Worm (Caenorhabditis elegans): ENCODE results near the gene F49E12.12.

DNA sequence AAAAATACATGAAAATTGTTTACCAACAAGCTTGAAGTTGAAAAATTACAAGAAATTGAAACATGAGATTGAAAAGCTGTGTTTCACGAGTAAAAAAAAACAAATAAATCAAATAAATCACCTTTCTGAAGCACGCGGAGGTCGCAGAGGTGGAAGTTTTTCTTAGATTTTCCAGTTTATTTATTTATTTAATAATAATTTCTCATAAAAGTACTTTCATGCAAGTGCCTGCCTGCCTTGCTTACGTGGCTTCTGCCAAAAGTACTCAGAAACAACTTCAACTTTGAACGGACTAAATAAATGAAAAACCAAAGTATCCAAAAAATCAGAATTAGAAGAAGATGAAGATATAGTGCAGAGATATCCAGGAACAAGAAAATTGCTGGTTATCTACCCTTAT is 50.7 kb downstream of the F49E12.12 start, which contains the start of gene acp-2:
- TF ChIP-seq nhr-12 (tag; optimal IDR thresholded peaks at IDR 0.05): no peak
- no peak for TF ChIP-seq M03D4.4 (tag; optimal IDR thresholded peaks at IDR 0.05)
- no peak for TF ChIP-seq mep-1 (tag; optimal IDR thresholded peaks at IDR 0.05)
- no peak for TF ChIP-seq zip-8 (tag; optimal IDR thresholded peaks at IDR 0.05)
- TF ChIP-seq unc-39 (tag; optimal IDR thresholded peaks at IDR 0.05): no peak
- no peak for TF ChIP-seq pha-4 (tag; optimal IDR thresholded peaks at IDR 0.05)
- TF ChIP-seq snpc-4 (tag; optimal IDR thresholded peaks at IDR 0.05): no peak
- TF ChIP-seq elt-1 (tag; optimal IDR thresholded peaks at IDR 0.05; ENCODE audit: borderline replicate concordance, insufficient read depth): no peak
- TF ChIP-seq lsy-2 (tag; optimal IDR thresholded peaks at IDR 0.05): no peak
- TF ChIP-seq lin-13 (tag; optimal IDR thresholded peaks at IDR 0.05): no peak
